Worm (Caenorhabditis elegans) whole organism, L4 larva: Measurements from ENCODE around the gene C26H9A.4.

Source experiments
- mes-2 ChIP-seq: sonication (generic microtip); optimal IDR thresholded peaks from 2 replicates; lab custom pipeline; 2016; ENCODE audit warnings: missing genotype, mild to moderate bottlenecking, missing genetic modification characterization, missing compliant biosample characterization; ENCODE audit not compliant: poor library complexity, severe bottlenecking
- pha-4 ChIP-seq, 2 experiments: fragments of 150-350 bp in 1 of 2; fragments of 200-800 bp in 1 of 2; sonication (Bioruptor generic) in 1 of 2; IDR thresholded peaks in 1 of 2; optimal IDR thresholded peaks in 1 of 2; 2 replicates each; pipeline versions ENCODE4 v1.3.6 to Lab custom; 2014 to 2022; ENCODE audit warnings: missing genetic modification characterization in 2 of 2, missing genetic modification reagents in 2 of 2, missing biosample characterization in 1 of 2, missing compliant biosample characterization in 1 of 2
- skn-1 ChIP-seq: fragments of 150-350 bp; optimal IDR thresholded peaks from 2 replicates; lab custom pipeline; 2014; ENCODE audit warnings: missing biosample characterization, missing genetic modification characterization

ce11 chrIV:12615122-12615745 lies 38.0 kb upstream of the C26H9A.4 start:
- no peak for TF ChIP-seq pha-4 (GFP tag; IDR thresholded peaks at IDR 0.05; lab: Robert Waterston, UW)
- TF ChIP-seq pha-4 (tag; optimal IDR thresholded peaks at IDR 0.05; lab: Kevin White, UChicago): no peak
- no peak for TF ChIP-seq mes-2
- no peak for TF ChIP-seq skn-1
